ENCODE assay signal across 1 fruit fly cellular context in the genomic region with DNA sequence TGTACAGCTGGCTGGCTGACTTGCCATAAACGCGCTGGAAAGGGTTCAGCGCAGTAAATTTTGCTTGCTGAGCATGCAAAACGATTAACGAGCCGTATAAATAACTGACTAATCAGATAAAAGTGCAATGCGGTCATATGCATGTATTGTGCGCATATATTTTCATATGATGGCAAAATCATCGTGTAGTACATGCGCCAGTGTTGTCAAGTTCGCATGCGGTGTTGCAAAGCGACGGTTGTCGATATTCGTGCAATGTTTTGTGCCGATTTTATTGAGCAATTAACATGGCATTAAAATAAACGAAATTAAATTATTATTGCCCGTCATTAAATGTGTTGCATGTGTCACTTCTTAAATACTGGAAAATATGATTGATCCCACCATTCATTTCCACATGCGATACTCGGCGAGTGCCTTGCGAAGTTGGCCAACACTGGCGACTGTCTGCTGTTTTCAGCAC.
A peak's percentile ranks its signal among the peaks of the same experiment; 100 is the strongest.
TF ChIP-seq lines count a peak whose summit lies in the region.

No protein-coding gene starts in this region.

TF ChIP-seq in whole organism, embryonic, 481 proteins besides CTCF, POLR2A, EP300 and RAD21 (continued from another document):
- TF ChIP-seq Ada2b (GFP tag; IDR thresholded peaks at IDR 0.05; lab: Robert Waterston, UW) (no peak), CG2712 (tag; optimal IDR thresholded peaks at IDR 0.05; lab: Kevin White, UChicago) (peak; percentile 64), CG32772 (GFP tag; IDR thresholded peaks at IDR 0.05; lab: Robert Waterston, UW) (peak; percentile 71), Jarid2 (GFP tag; optimal IDR thresholded peaks at IDR 0.05; lab: Kevin White, UChicago) (no peak), CG7745 (tag; optimal IDR thresholded peaks at IDR 0.05; lab: Kevin White, UChicago) (no peak), tll (GFP tag; optimal IDR thresholded peaks at IDR 0.05; lab: Kevin White, UChicago) (no peak), oc (tag; optimal IDR thresholded peaks at IDR 0.05; lab: Kevin White, UChicago) (no peak), slbo (GFP tag; IDR thresholded peaks at IDR 0.05; lab: Robert Waterston, UW) (peak; percentile 87), CG6813 (GFP tag; optimal IDR thresholded peaks at IDR 0.05; lab: Kevin White, UChicago) (no peak), CG13775 (GFP tag; optimal IDR thresholded peaks at IDR 0.05; lab: Kevin White, UChicago) (peak; percentile 82), mirr (GFP tag; optimal IDR thresholded peaks at IDR 0.05; lab: Kevin White, UChicago) (no peak), CG2889 (GFP tag; IDR thresholded peaks at IDR 0.05; lab: Robert Waterston, UW) (0 out of 3 replicates have a peak, but pooled peaks have one; percentile 54)
